Worm (Caenorhabditis elegans) whole organism, midembryonic: ENCODE results near the gene srm-5.

ENCODE experiments used
- T22C8.4 ChIP-seq: fragments of 200-800 bp; sonication (Bioruptor generic); IDR thresholded peaks from 2 replicates; pipeline ENCODE4 v1.3.6; 2022; ENCODE audit warnings: missing genetic modification characterization, missing compliant biosample characterization
- med-1 ChIP-seq: sonication (generic microtip); optimal IDR thresholded peaks from 2 replicates; lab custom pipeline; 2017; ENCODE audit warnings: missing genetic modification characterization, mild to moderate bottlenecking, missing compliant biosample characterization, antibody characterized with exemption, missing genetic modification reagents; ENCODE audit not compliant: insufficient read depth
- ztf-23 ChIP-seq: fragments of 200-800 bp; sonication (Bioruptor generic); IDR thresholded peaks from 2 replicates; pipeline ENCODE4 v1.3.6; 2022; ENCODE audit warnings: missing genetic modification reagents, missing genetic modification characterization, missing compliant biosample characterization

DNA sequence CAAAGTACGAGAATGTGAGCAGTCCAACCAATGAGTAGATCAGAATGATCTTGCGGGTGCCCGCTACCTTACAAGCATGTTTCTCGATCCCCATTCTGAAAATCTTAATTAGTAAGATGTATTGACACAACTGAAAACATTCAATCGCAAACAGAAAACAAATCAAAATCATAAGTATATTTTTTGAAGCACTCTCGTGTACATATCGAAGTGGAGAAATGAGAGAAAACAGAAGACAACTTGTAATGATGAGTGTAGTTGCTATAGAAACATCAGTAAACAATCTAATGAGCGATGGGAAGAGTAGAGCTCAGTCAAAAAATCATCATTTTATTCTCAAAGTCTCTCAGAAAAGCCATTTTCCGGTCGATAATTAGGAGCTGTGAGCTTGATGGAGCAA, 22.3 kb upstream of the srm-5 start, which contains the start of gene F14D7.8:
- TF ChIP-seq T22C8.4 (GFP tag; lab: Robert Waterston, UW) = no peak
- no peak for TF ChIP-seq med-1
- TF ChIP-seq ztf-23 (GFP tag; lab: Robert Waterston, UW) = no peak
